Worm (Caenorhabditis elegans) whole organism, midembryonic: Measurements from ENCODE around the gene Y62E10A.20.
"Not testable (repeated sequence)": the region's sequence is repeated elsewhere in the genome, so short reads cannot be mapped to it uniquely, and the experiment has no call there.

ENCODE experiments used
- T22C8.4 ChIP-seq: fragments of 200-800 bp; sonication (Bioruptor generic); IDR thresholded peaks from 2 replicates; pipeline ENCODE4 v1.3.6; 2022; ENCODE audit warnings: missing genetic modification characterization, missing compliant biosample characterization
- cog-1 ChIP-seq: sonication (generic microtip); optimal IDR thresholded peaks from 2 replicates; lab custom pipeline; 2016; ENCODE audit warnings: missing genetic modification characterization, missing compliant biosample characterization
- flt-1 ChIP-seq: fragments of 200-800 bp; sonication (Bioruptor generic); IDR thresholded peaks from 2 replicates; pipeline ENCODE4 v1.3.6; 2022; ENCODE audit warnings: missing genetic modification characterization, missing compliant biosample characterization
- klf-2 ChIP-seq: fragments of 200-800 bp; sonication (Bioruptor generic); conservative IDR thresholded peaks from 2 replicates; pipeline ENCODE4 v1.3.6; 2022; ENCODE audit warnings: missing genetic modification reagents, missing genetic modification characterization, missing compliant biosample characterization
- med-1 ChIP-seq: sonication (generic microtip); optimal IDR thresholded peaks from 2 replicates; lab custom pipeline; 2017; ENCODE audit warnings: missing genetic modification characterization, mild to moderate bottlenecking, missing compliant biosample characterization, antibody characterized with exemption, missing genetic modification reagents; ENCODE audit not compliant: insufficient read depth
- ref-1 ChIP-seq: fragments of 200-800 bp; sonication (Bioruptor generic); conservative IDR thresholded peaks from 2 replicates; pipeline ENCODE4 v1.3.6; 2022; ENCODE audit warnings: missing genetic modification reagents, missing genetic modification characterization, missing compliant biosample characterization
- tab-1 ChIP-seq: fragments of 200-800 bp; sonication (Bioruptor generic); IDR thresholded peaks from 2 replicates; pipeline ENCODE4 v1.3.6; 2022; ENCODE audit warnings: missing genetic modification characterization, missing compliant biosample characterization
- ztf-29 ChIP-seq: fragments of 200-800 bp; sonication (Bioruptor generic); IDR thresholded peaks from 2 replicates; pipeline ENCODE4 v1.3.6; 2022; ENCODE audit warnings: missing genetic modification reagents, missing genetic modification characterization, missing compliant biosample characterization

ce11 chrIV:13433904-13434303 lies 48.0 kb upstream of the Y62E10A.20 start, which contains the start of gene K09B11.5:
- not testable (repeated sequence) for TF ChIP-seq tab-1 (GFP tag; lab: Robert Waterston, UW); ref-1 (GFP tag; lab: Robert Waterston, UW); flt-1; ztf-29 (GFP tag; lab: Robert Waterston, UW); med-1; klf-2 (GFP tag; lab: Robert Waterston, UW); cog-1 (tag; lab: Kevin White, UChicago); T22C8.4 (GFP tag; lab: Robert Waterston, UW)
